Fruit fly (Drosophila melanogaster) whole organism, wandering third instar larva: ENCODE results near the gene Pex19.

ENCODE experiments used
- Myc ChIP-seq: fragments of >200 bp; optimal IDR thresholded peaks from 2 replicates; lab custom pipeline; 2017
- OdsH ChIP-seq: fragments of 200-800 bp; sonication (Bioruptor generic); optimal IDR thresholded peaks from 2 replicates; lab custom pipeline; 2016; ENCODE audit warnings: missing biosample characterization, mild to moderate bottlenecking, missing genetic modification characterization
- Sp1 ChIP-seq: fragments of 200-800 bp; sonication (Bioruptor generic); optimal IDR thresholded peaks from 3 replicates; lab custom pipeline; 2019; ENCODE audit warnings: missing biosample characterization, mild to moderate bottlenecking, missing genetic modification characterization, moderate library complexity
- dl ChIP-seq, 2 experiments: fragments of 175-275, 200-275 bp in 1 of 2; fragments of 200-275 bp in 1 of 2; sonication (Bioruptor generic); optimal IDR thresholded peaks; lab custom pipeline; 2018; ENCODE audit warnings: mild to moderate bottlenecking in 2 of 2, missing biosample characterization in 2 of 2, missing genetic modification characterization in 2 of 2, moderate library complexity in 2 of 2; ENCODE audit not compliant: partially characterized antibody in 2 of 2, insufficient read depth in 1 of 2
- dmrt93B ChIP-seq: fragments of 200-800 bp; sonication (Bioruptor generic); optimal IDR thresholded peaks from 2 replicates; lab custom pipeline; 2018; ENCODE audit warnings: missing biosample characterization, mild to moderate bottlenecking, missing genetic modification characterization
- fru ChIP-seq: fragments of 200-800 bp; sonication (Bioruptor generic); optimal IDR thresholded peaks from 3 replicates; lab custom pipeline; 2016; ENCODE audit warnings: missing biosample characterization, mild to moderate bottlenecking, missing genetic modification characterization
- h ChIP-seq: fragments of 200-800 bp; sonication (Bioruptor generic); optimal IDR thresholded peaks from 3 replicates; lab custom pipeline; 2016; ENCODE audit warnings: missing biosample characterization, mild to moderate bottlenecking, missing genetic modification characterization
- pan ChIP-seq: fragments of >200 bp; optimal IDR thresholded peaks from 2 replicates; lab custom pipeline; 2017
- psq ChIP-seq: fragments of 200-800 bp; sonication (Bioruptor generic); optimal IDR thresholded peaks from 3 replicates; lab custom pipeline; 2017; ENCODE audit warnings: missing biosample characterization, mild to moderate bottlenecking, missing genetic modification characterization, moderate library complexity
- sv ChIP-seq: fragments of 200-800 bp; sonication (Bioruptor generic); optimal IDR thresholded peaks from 3 replicates; lab custom pipeline; 2016; ENCODE audit warnings: missing biosample characterization, missing genetic modification characterization

DNA sequence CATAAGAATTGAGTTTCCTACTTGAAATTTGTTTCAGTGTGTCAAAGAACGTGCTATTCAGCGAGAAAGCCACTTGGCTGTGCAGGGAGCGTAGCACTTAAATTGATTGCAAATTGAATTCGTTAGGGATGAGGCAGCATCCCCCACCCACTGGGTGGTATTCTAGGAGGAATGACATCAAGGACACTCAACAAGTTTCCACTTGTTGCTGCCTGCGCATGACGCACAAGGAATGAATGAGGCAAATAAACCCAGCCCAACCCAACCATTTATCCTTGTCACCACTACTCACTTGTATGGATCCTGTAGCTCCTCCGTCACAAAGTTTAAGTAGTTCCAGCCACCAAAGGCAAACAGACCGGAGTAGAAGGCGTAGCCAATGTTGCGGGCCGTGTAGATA, 38.3 kb upstream of the Pex19 start:
- TF ChIP-seq fru (GFP tag; lab: Kevin White, UChicago) (no peak), h (GFP tag; lab: Kevin White, UChicago) (no peak), sv (GFP tag; lab: Kevin White, UChicago) (no peak), Sp1 (GFP tag; lab: Kevin White, UChicago) (no peak), dmrt93B (no peak), psq (no peak), pan (lab: Kevin White, UChicago) (no peak), Myc (lab: Kevin White, UChicago) (no peak), OdsH (GFP tag; lab: Kevin White, UChicago) (no peak), dl (GFP tag; optimal IDR thresholded peaks at IDR 0.05; lab: Kevin White, UChicago; ENCODE audit: insufficient read depth in 1 of 2, partially characterized antibody in 2 of 2) (no peak)
